Worm (Caenorhabditis elegans): ENCODE results near the gene osm-6.

osm-6 gene

ce11 chrV:11891143-11891862 is 35.9 kb downstream of the osm-6 start, which contains the start of the genes sodh-2 and srx-76:
Gene sodh-2 (minus strand): TSS chrV:11891243.
Gene srx-76 (plus strand): TSS chrV:11891812.
- no peak for TF ChIP-seq ama-1 (optimal IDR thresholded peaks at IDR 0.05)
- TF ChIP-seq sea-2 (GFP tag; optimal IDR thresholded peaks at IDR 0.05): no peak
- TF ChIP-seq jun-1 (tag; optimal IDR thresholded peaks at IDR 0.05): no peak
- TF ChIP-seq eor-1 (tag; optimal IDR thresholded peaks at IDR 0.05): no peak
- TF ChIP-seq fos-1 (tag; optimal IDR thresholded peaks at IDR 0.05): no peak
- no peak for TF ChIP-seq nhr-43 (tag; optimal IDR thresholded peaks at IDR 0.05; ENCODE audit: poor library complexity, severe bottlenecking)
- TF ChIP-seq elt-2 (tag; optimal IDR thresholded peaks at IDR 0.05): no peak
- no peak for TF ChIP-seq nhr-28 (tag; optimal IDR thresholded peaks at IDR 0.05)
- no peak for TF ChIP-seq pqm-1 (tag; optimal IDR thresholded peaks at IDR 0.05)

ce11 chrV:11889115-11889935 is 37.9 kb downstream of the osm-6 start:
- TF ChIP-seq elt-2 (tag; optimal IDR thresholded peaks at IDR 0.05) (no peak), lin-15B (tag; optimal IDR thresholded peaks at IDR 0.05) (no peak), ceh-82 (tag; optimal IDR thresholded peaks at IDR 0.05) (no peak), ama-1 (optimal IDR thresholded peaks at IDR 0.05) (peak; percentile 96), hmg-11 (tag; optimal IDR thresholded peaks at IDR 0.05) (no peak), nhr-237 (tag; optimal IDR thresholded peaks at IDR 0.05) (no peak), pqm-1 (tag; optimal IDR thresholded peaks at IDR 0.05) (peak; percentile 49), egl-5 (tag; optimal IDR thresholded peaks at IDR 0.05) (no peak), jun-1 (tag; optimal IDR thresholded peaks at IDR 0.05) (no peak), elt-1 (tag; optimal IDR thresholded peaks at IDR 0.05) (no peak), egl-27 (tag; optimal IDR thresholded peaks at IDR 0.05) (no peak), nhr-28 (tag; optimal IDR thresholded peaks at IDR 0.05) (no peak), nhr-23 (tag; optimal IDR thresholded peaks at IDR 0.05) (peak; percentile 19), unc-39 (tag; optimal IDR thresholded peaks at IDR 0.05) (no peak), elt-3 (tag; optimal IDR thresholded peaks at IDR 0.05) (no peak), nhr-67 (tag; optimal IDR thresholded peaks at IDR 0.05) (no peak), eor-1 (tag; optimal IDR thresholded peaks at IDR 0.05) (no peak), mml-1 (tag; optimal IDR thresholded peaks at IDR 0.05) (no peak), lin-39 (tag; optimal IDR thresholded peaks at IDR 0.05) (peak; percentile 45), sea-2 (GFP tag; optimal IDR thresholded peaks at IDR 0.05) (no peak), snpc-4 (tag; optimal IDR thresholded peaks at IDR 0.05) (no peak), ZK546.5 (tag; optimal IDR thresholded peaks at IDR 0.05) (no peak), pha-4 (tag; optimal IDR thresholded peaks at IDR 0.05) (peak; percentile 88), mdl-1 (tag; optimal IDR thresholded peaks at IDR 0.05) (no peak), ceh-16 (tag; optimal IDR thresholded peaks at IDR 0.05) (no peak), ceh-9 (tag; optimal IDR thresholded peaks at IDR 0.05) (no peak), ztf-4 (tag; optimal IDR thresholded peaks at IDR 0.05) (no peak), nhr-11 (tag; optimal IDR thresholded peaks at IDR 0.05) (no peak), tbx-2 (tag; optimal IDR thresholded peaks at IDR 0.05) (no peak), nhr-25 (tag; optimal IDR thresholded peaks at IDR 0.05) (no peak), zag-1 (tag; optimal IDR thresholded peaks at IDR 0.05) (no peak), nhr-76 (tag; optimal IDR thresholded peaks at IDR 0.05) (no peak), daf-12 (tag; optimal IDR thresholded peaks at IDR 0.05) (no peak), fos-1 (tag; optimal IDR thresholded peaks at IDR 0.05) (no peak), skn-1 (tag; optimal IDR thresholded peaks at IDR 0.05) (no peak), nhr-43 (tag; optimal IDR thresholded peaks at IDR 0.05; ENCODE audit: poor library complexity, severe bottlenecking) (peak; percentile 59), unc-62 (GFP tag; optimal IDR thresholded peaks at IDR 0.05) (no peak), fkh-10 (GFP tag; optimal IDR thresholded peaks at IDR 0.05) (no peak), fkh-2 (tag; optimal IDR thresholded peaks at IDR 0.05) (no peak), lsy-12 (tag; optimal IDR thresholded peaks at IDR 0.05) (peak; percentile 29), ztf-11 (tag; optimal IDR thresholded peaks at IDR 0.05) (no peak), ceh-28 (tag; optimal IDR thresholded peaks at IDR 0.05) (no peak), nhr-77 (tag; optimal IDR thresholded peaks at IDR 0.05) (no peak), nhr-12 (tag; optimal IDR thresholded peaks at IDR 0.05) (no peak), nfya-1 (tag; optimal IDR thresholded peaks at IDR 0.05; ENCODE audit: insufficient read depth) (no peak), R02D3.7 (tag; optimal IDR thresholded peaks at IDR 0.05) (no peak), aly-2 (tag; optimal IDR thresholded peaks at IDR 0.05) (no peak)
